Worm (Caenorhabditis elegans): ENCODE results near the gene fbxc-23.

fbxc-23 gene

DNA sequence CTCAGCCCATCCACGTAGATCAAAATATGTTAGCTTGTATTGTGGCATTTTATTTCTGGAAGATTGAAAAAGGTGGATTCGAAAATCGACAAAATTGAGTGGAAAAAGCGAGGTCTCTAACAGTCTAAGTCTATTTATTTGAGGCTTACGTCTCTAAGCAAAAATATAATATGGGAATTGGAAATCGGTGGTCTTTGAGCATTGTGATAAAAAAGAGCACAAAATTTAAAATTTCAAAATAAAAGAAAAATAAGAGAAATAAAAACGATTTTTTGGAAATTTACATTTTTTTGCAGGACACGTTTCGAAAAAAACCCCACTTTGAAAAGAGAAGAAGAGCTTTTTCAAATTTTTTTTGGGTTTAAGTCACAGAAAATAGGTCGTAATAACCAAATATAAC, 16.7 kb upstream of the fbxc-23 start, which contains the start of gene gst-15:
gst-15 (minus strand) TSS at position 101 of the 400 bp plus-strand sequence.
- no peak for TF ChIP-seq him-1 (tag; optimal IDR thresholded peaks at IDR 0.05)
- no peak for TF ChIP-seq W03F9.2 (tag; optimal IDR thresholded peaks at IDR 0.05)
- TF ChIP-seq dao-5 (tag; optimal IDR thresholded peaks at IDR 0.05): no peak

DNA sequence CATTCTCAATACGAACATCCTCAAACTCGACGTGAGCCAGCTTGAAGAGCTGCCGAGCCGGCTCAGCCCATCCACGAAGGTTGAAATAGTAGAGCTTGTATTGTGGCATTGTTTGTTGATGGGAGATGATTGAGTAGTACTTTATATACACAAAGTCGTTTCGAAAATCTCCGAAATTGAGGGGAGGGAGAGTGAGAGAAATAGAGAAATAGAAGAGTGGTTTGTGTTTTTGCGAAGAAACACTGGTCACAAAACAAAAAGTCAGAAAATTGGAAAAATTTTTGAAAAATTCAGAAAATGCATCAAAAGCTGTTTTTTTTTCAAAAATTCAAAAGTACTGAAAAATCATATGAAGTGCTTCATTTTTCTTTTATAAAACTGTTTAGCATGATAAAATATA, 14.8 kb upstream of the fbxc-23 start, which contains the start of gene gst-24:
gst-24 (minus strand) TSS at position 181 of the 400 bp plus-strand sequence.
- TF ChIP-seq him-1 (tag; optimal IDR thresholded peaks at IDR 0.05) (no peak), dao-5 (tag; optimal IDR thresholded peaks at IDR 0.05) (no peak), W03F9.2 (tag; optimal IDR thresholded peaks at IDR 0.05) (no peak)

- no peak for TF ChIP-seq him-1 (tag; optimal IDR thresholded peaks at IDR 0.05)
- TF ChIP-seq W03F9.2 (tag; optimal IDR thresholded peaks at IDR 0.05): no peak
- no peak for TF ChIP-seq dao-5 (tag; optimal IDR thresholded peaks at IDR 0.05)
Observed at ce11 chrII:13609655-13610054, 13.3 kb upstream of the fbxc-23 start, which contains the start of gene gst-20. gst-20 (minus strand) TSS chrII:13609824.

- no peak for TF ChIP-seq dao-5 (tag; optimal IDR thresholded peaks at IDR 0.05)
- TF ChIP-seq him-1 (tag; optimal IDR thresholded peaks at IDR 0.05): no peak
- no peak for TF ChIP-seq W03F9.2 (tag; optimal IDR thresholded peaks at IDR 0.05)
Observed at ce11 chrII:13600904-13601303, 4.5 kb upstream of the fbxc-23 start, which contains the start of gene csp-1. csp-1 (plus strand) TSS chrII:13601204.

ce11 chrII:13595279-13595678, 1.1 kb downstream of the fbxc-23 start:
- TF ChIP-seq him-1 (tag; optimal IDR thresholded peaks at IDR 0.05) (no peak), W03F9.2 (tag; optimal IDR thresholded peaks at IDR 0.05) (no peak), dao-5 (tag; optimal IDR thresholded peaks at IDR 0.05) (no peak)

ce11 chrII:13593659-13594221, 2.6 kb downstream of the fbxc-23 start, which contains the start of gene clec-146:
clec-146 (minus strand) TSS chrII:13593774.
- TF ChIP-seq dao-5 (tag; optimal IDR thresholded peaks at IDR 0.05): no peak
- no peak for TF ChIP-seq W03F9.2 (tag; optimal IDR thresholded peaks at IDR 0.05)
- TF ChIP-seq him-1 (tag; optimal IDR thresholded peaks at IDR 0.05): no peak

DNA sequence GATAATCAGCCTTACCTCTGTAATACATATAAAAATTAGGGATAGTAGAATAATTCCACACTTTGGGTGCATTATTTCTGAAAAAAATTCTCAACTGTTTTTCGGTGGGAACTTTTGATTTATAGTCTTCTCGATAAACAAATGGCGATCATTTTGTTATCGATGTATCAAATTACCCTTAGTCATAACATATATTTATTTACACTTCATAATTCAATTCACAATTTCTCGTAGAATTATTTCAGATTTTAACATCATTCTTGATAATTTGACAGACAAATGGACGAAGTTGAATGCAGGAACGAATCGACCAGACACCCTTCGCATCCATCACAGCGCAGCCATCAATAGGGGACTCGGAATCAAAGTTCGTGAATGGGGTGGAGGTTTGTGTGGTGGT, 5.9 kb downstream of the fbxc-23 start, which contains the start of gene clec-145:
clec-145 (minus strand) TSS at position 101 of the 400 bp plus-strand sequence.
- TF ChIP-seq dao-5 (tag; optimal IDR thresholded peaks at IDR 0.05): no peak
- TF ChIP-seq him-1 (tag; optimal IDR thresholded peaks at IDR 0.05): no peak
- TF ChIP-seq W03F9.2 (tag; optimal IDR thresholded peaks at IDR 0.05): no peak

DNA sequence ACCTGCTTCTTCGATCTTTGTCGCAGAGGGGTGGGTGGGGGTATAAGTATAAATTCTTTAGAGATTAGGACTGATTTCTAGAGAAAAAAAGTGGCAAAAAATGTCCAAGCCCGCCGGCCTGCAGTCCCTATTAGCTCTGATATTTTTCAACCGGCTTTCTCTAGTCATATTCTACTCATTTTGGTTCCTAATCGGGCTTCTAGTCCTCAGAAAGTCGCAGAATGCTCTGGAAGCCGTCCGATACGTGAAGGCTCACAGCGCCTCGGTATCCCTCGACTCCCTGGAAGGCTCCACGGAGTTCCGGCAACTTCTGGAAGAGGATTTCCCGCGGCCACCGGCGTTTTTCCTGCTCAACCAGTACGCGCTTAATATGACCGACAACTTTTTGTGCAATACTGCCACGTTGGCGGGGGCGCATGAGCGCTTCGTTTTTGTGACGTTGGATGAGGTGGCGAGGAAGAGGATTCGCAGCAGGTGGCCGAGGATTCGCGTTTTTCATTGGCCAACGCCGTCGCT, 10.6 kb downstream of the fbxc-23 start, which contains the start of gene Y48E1B.8:
Y48E1B.8 (plus strand) TSS at position 51 of the 516 bp plus-strand sequence.
- no peak for TF ChIP-seq him-1 (tag; optimal IDR thresholded peaks at IDR 0.05)

DNA sequence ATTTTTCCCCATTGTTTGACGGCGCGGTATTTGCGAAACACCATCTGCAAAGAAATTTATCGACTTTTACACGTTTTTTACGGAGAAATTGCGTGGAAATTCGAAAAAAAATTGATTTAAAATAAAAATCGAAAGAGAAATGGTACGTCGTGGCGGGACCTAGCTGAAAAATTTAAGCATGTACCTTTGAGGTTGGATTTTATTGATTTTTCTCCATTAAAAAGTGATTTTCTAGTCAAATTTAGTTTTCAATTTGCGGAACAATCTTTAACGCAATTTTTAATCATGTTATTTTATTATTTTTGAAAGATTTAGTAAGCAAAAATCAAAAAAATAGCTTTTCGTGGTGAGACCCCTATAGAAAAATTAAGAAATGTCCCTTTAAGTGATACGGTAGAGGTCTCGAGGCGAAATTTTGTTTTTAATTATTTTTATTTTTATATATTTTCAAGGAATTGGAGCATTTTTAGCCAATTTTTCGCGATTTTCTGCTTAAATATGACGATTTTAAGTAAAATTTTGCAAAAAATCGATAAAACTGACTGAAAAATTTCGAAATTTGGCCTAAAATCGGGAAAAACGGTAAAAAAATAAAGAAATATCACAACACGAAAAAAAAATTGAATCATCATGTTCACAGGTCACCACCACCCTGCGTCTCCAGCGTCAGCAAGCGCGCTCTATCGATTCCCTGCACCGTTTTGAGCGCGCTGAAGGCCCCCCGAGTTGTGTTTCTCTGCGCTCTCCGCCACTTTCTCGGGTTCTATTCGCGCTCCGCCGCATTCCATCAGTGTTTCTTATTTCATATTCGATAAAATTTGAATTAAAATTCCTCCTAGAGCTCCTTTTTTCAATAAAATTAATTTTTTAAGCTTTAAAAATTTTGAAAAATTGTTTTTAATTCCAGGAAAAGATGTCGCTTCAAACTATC, 21.1 kb downstream of the fbxc-23 start, which contains the start of the genes mrpl-37 and lin-38:
mrpl-37 (minus strand) TSS at position 51 of the 931 bp plus-strand sequence.
lin-38 (plus strand) TSS at position 908 of the 931 bp plus-strand sequence.
- TF ChIP-seq dao-5 (tag; optimal IDR thresholded peaks at IDR 0.05) (no peak), W03F9.2 (tag; optimal IDR thresholded peaks at IDR 0.05) (no peak), him-1 (tag; optimal IDR thresholded peaks at IDR 0.05) (no peak)

DNA sequence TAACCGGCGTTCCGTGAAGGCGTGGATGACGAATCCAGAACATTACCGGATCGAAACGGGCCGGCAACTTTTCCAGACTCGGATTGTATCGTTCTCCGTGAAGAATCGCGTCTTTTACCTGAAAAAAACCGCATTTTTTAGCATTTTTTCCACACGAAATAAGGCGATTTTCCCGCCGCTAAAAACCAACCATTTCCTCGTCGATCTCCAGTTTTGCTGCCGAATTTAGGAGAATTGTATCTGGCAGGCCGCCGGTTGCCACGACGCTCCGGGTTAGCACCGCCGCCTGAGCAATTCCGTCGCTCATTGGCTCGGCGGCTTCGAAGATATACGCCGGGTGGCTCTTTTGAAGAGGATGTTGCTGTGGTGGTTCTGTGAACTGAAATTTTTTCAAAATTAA, 22.0 kb downstream of the fbxc-23 start:
- TF ChIP-seq dao-5 (tag; optimal IDR thresholded peaks at IDR 0.05) (no peak), him-1 (tag; optimal IDR thresholded peaks at IDR 0.05) (no peak), W03F9.2 (tag; optimal IDR thresholded peaks at IDR 0.05) (no peak)

DNA sequence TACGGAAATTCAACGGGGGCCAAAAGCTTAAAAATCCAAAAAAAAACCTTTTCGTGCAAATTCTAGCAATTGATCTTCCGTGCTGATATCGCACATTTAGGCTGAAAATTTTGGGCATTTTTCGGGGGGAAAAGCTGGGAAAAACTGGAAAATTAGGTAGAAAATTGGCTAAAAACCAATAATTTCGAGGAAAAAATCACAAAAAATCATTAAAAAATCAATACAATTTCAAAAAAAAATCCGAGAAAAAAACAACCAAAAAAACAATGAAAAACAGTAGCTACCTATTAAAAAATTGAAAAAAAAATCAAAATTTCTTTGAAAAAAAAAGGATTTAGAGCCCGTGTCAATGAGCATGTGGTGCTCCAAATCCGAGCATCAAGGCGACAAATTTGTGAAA, 28.5 kb downstream of the fbxc-23 start, which contains the start of gene Y48E1B.3:
Y48E1B.3 (minus strand) TSS at position 101 of the 400 bp plus-strand sequence.
- TF ChIP-seq him-1 (tag; optimal IDR thresholded peaks at IDR 0.05) (no peak), dao-5 (tag; optimal IDR thresholded peaks at IDR 0.05) (no peak), W03F9.2 (tag; optimal IDR thresholded peaks at IDR 0.05) (no peak)

DNA sequence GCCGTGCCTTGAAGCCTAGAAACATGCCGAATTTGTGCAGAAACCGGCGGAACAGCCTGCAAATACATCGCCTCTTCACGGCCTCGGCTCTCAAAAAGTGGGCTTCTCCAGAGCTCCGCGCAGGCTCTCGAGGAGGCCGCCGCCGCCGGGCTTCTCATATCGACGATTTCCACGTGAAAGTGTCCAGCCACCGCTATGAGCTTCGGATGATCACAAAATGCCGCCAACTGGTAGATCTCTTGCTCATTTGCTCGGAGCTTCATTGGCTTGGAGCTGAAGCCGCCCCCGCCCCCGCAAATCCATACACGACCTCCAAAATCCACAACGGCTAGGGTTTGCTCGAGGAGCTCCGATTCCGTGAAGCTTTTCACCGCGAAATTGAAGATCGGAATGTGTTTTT, 35.8 kb downstream of the fbxc-23 start:
- TF ChIP-seq him-1 (tag; optimal IDR thresholded peaks at IDR 0.05) (no peak), dao-5 (tag; optimal IDR thresholded peaks at IDR 0.05) (no peak), W03F9.2 (tag; optimal IDR thresholded peaks at IDR 0.05) (no peak)

ce11 chrII:13547545-13547944, 48.8 kb downstream of the fbxc-23 start, which contains the start of gene ddl-2:
ddl-2 (minus strand) TSS chrII:13547645.
- TF ChIP-seq W03F9.2 (tag; optimal IDR thresholded peaks at IDR 0.05) (no peak), him-1 (tag; optimal IDR thresholded peaks at IDR 0.05) (no peak), dao-5 (tag; optimal IDR thresholded peaks at IDR 0.05) (no peak)

All from whole organism, L4/young adult.